Fruit fly (Drosophila melanogaster) S2 (cell line): ENCODE data around the gene Mrgn1.

Experiments
- CG8478 ChIP-seq: fragments of >200 bp; optimal IDR thresholded peaks from 2 replicates; lab custom pipeline; 2018
- CTCF ChIP-seq, 2 experiments: fragments of >200 bp; optimal IDR thresholded peaks; 2 replicates each; lab custom pipeline; 2018

Gene Mrgn1

DNA sequence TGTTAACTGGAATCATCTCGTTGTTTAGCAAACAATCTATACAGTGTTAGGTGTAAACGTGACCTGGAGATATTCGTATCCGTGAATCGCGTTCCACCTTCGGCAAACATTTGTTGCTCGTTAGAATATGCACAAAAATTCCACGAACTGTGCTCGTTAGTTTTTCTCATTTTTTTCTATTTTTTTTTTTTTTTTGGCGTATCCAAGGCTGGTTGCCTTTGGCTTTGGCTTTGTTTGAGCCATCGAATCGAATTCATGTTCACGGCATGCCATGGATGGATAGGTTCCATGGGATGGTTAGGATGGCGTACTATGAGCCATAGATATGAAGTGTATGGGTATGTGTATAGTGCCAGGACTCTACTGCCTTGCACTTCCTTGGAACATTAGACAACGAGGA is 22.1 kb downstream of the Mrgn1 start:
- TF ChIP-seq CTCF (optimal IDR thresholded peaks at IDR 0.05; lab: Kevin White, UChicago) (no peak), CG8478 (lab: Kevin White, UChicago) (no peak)

DNA sequence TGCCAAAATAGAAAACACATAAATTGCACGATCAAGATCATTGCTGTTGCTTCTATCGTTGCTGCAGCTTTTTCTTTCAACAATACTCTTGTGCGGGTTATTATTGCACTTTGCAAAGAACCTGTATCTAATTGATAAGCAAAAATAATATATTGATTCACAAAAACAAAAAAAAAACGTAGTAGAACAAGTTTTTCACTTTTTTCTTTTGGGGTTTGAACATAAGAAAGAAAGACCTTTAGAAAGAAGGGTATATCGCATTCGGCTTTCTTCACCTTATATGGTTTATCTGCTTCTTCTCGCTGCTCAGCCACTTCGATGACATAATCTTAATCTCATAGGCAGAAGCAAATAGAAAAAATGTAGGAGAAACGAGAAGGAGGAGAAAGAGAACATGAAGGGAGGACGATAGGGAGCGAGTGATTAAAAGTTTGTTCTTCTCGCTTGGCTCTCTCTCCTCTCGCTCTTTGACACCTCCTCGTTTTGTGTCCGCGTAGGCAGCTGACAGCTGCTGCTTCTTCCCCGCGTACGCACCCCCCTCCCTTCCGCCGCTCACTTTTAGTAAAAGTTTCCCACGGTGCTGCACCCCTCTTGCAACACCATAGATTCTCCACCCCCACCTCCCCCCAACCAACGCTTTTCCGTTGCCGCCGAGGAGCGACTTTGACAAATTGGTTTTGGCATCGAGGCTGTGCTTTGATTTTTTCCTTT is 22.9 kb downstream of the Mrgn1 start:
- TF ChIP-seq CG8478 (lab: Kevin White, UChicago): no peak
- TF ChIP-seq CTCF (optimal IDR thresholded peaks at IDR 0.05; lab: Kevin White, UChicago): no peak

DNA sequence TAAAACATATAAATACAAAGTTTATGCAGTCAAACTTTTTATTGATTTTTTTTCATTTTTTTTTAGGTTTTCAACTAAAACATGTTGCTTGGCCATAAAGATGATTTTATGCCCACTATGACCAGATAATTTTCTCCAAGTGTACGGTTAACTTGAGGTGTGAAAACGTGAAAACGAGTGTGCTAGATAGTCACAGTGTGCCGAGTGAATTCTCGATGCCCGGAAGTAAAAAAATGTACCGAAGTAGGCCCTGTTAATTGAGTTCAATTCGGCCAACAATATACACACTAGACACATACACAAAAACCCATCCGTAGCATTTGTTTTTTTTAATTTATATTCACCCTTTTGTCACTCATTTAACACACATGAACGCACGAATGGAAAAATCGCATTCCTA is 29.8 kb downstream of the Mrgn1 start, which contains the start of gene Nna1:
Gene Nna1 (plus strand): TSS at position 301 of the 400 bp plus-strand sequence.
- TF ChIP-seq CTCF (optimal IDR thresholded peaks at IDR 0.05; lab: Kevin White, UChicago) (no peak), CG8478 (lab: Kevin White, UChicago) (no peak)

DNA sequence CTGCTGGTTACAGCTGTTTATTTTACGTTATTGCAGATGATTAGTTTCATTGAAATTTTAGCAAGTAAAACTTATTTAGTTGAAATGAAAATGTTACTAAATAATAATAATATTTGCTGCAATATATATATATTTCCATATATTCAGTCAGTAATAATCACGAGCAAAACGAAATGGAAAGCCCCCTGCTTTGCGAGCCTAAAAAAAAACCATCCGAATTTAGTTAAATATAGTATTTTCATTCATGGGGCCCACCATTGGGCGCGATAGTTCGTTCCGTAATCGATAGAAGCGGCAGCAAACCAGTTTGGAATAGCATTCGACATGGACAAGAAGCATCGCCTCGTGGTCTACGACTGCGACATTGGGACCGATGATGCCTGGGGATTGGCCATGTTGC is 39.1 kb downstream of the Mrgn1 start, which contains the start of gene CG11158:
Gene CG11158 (plus strand): TSS at position 301 of the 400 bp plus-strand sequence.
- no peak for TF ChIP-seq CTCF (optimal IDR thresholded peaks at IDR 0.05; lab: Kevin White, UChicago)
- TF ChIP-seq CG8478 (lab: Kevin White, UChicago): no peak

DNA sequence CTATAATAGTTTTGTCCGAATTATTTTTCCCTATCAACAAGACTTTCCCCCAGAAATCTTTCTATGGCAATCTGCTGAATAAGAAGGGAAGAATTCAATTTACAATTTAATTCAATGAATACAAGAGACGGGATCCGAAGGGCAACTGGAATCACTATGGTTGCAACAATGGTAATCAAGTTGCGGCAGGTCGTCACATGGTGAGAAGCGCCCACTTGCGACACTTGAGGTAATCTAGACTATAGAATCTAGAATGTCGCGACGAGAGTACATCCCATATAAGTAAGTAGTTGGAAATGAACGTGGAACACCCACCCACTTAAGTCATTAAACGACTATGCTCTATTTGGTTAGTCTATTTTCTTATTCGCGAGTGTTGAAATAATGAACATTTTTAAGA is 39.9 kb downstream of the Mrgn1 start:
- TF ChIP-seq CG8478 (lab: Kevin White, UChicago): no peak
- TF ChIP-seq CTCF (optimal IDR thresholded peaks at IDR 0.05; lab: Kevin White, UChicago): no peak

DNA sequence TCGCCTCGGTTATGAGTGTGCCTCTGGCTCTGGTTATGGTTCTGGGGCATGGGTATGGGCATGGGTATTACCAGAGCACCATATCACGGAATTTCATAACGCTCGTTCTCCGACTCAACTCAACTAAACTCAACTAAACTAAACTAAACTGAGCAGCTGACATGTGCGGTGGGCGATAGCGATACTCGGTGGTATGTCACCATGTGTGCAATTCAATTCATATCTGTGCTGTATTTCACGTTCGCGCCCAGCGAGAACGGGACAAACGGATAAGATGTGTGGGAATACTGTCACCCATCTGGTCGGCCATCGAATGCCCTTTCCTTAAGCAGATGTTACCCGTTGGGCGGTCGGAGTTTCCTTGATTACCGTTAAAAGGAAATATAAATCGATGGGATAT is 41.5 kb downstream of the Mrgn1 start, which contains the start of gene CG12177:
Gene CG12177 (minus strand): TSS at position 239 of the 400 bp plus-strand sequence.
- TF ChIP-seq CG8478 (lab: Kevin White, UChicago) (no peak), CTCF (optimal IDR thresholded peaks at IDR 0.05; lab: Kevin White, UChicago) (no peak)

DNA sequence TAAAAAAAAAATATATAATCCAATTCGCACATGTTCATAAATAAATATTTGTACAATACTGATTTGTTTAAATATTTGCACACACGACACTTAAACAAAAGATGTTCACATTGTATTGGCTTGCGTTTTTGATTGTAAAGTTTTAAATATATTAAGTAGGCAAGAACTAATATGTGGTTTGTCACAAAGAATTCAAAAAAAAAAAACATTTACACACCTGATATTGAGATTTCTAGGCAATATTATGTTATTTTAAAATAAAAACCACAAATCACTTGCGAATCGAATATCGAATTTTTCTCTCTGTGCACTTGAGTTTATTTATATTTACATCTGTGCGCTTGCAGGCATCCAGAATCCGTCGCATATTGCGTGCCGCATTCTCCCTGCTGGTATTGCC is 42.2 kb downstream of the Mrgn1 start:
- no peak for TF ChIP-seq CTCF (optimal IDR thresholded peaks at IDR 0.05; lab: Kevin White, UChicago)
- TF ChIP-seq CG8478 (lab: Kevin White, UChicago): no peak

DNA sequence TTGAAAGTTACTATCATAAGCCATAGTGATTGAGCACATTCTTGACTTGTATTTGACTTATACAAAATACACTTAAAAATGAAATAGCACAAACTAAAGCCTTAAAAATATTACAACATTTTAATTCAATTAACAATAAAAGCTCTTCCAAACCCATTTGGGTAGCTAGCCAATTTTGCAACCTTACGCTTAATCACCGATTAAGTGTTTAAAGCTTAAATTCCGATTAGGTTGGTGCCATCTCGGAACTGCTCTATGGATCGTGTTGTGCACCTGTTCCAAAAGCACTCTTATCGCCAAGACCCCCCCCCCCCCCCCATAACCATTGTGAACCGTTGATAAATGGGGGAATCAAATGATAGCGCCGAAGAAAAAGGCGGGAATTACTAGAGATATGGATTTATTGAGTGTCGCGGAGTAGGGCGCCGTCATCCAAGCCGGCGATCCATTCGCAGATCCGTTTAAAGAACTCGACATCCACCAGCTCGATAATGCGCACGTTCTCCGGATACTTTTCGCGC is 43.7 kb downstream of the Mrgn1 start:
- TF ChIP-seq CG8478 (lab: Kevin White, UChicago): no peak
- no peak for TF ChIP-seq CTCF (optimal IDR thresholded peaks at IDR 0.05; lab: Kevin White, UChicago)

DNA sequence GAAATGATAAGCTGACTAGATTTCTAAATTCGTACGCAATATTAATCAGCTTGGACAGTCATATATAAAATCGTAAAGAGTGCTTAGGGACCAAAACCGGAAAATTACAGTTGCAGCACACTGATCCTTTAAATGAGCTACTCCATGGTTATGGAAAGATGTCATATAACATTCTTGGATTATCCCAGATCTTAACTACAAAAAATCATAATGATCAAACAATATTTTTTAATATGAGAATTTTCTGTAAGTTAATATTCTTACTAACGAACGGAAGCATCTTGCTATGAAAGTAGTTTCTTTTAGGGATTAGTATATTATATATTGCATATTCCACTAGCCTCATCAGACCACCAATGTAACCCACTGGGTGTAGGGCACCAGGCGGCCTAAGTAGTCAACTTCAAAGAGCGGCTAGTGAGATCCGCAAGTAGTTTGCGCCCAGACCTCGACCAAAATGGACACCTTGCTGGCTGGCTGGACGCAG is 45.3 kb downstream of the Mrgn1 start, which contains the start of gene CG11162:
Gene CG11162 (plus strand): TSS at position 437 of the 487 bp plus-strand sequence.
- TF ChIP-seq CG8478 (lab: Kevin White, UChicago) (no peak), CTCF (optimal IDR thresholded peaks at IDR 0.05; lab: Kevin White, UChicago) (no peak)

DNA sequence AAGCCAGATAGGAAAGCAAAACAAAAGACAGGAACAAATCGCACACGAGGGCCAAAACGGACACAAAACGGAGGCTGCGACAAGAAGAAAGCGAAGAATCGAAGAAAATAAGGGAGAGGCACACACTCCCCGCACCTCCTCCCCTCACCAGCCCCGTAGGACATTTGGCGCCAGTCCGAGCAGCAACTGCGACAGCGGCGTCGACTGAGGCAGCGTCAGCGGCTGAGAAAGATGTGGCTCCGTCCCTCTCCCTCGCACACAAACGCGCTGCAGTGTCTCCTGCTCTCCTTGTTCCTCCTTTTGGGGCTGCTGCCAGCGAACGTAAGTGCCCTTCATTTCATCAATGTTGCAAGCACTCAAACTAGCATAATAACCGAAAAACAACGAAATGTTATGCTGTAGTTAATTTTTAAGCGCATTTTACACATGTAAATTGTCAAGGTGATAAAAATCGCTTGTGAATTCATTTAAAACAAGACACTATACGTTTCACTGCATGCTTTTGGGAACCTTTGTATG is 51.4 kb downstream of the Mrgn1 start:
- TF ChIP-seq CTCF (optimal IDR thresholded peaks at IDR 0.05; lab: Kevin White, UChicago) (no peak), CG8478 (lab: Kevin White, UChicago) (no peak)

DNA sequence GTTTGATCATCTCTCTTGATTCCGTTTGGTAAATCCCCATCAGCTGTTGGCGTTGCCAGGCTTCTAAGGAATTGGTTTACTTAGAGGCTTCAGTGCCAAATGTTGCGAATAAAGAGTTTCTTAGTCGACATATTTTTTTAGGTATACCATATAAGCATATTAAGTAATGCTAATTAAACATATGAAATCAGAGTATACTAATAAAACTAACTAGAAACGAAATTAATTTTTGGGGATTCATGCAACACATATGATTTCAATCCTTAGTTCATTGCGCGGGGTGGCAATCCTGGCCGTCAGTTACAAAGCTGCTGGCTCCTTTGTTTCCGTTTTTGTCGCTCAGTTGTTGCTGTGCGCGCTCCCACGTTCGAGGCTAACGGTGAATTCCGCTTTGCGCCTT is 52.4 kb downstream of the Mrgn1 start, which contains the start of gene CG15760:
Gene CG15760 (plus strand): TSS at position 334 of the 400 bp plus-strand sequence.
- TF ChIP-seq CTCF (optimal IDR thresholded peaks at IDR 0.05; lab: Kevin White, UChicago) (no peak), CG8478 (lab: Kevin White, UChicago) (no peak)
